Worm (Caenorhabditis elegans) whole organism, L1 larva: ENCODE results near the gene snx-13.
A peak's percentile ranks its signal among the peaks of the same experiment; 100 is the strongest.

Source experiments
- ama-1 ChIP-seq: fragments of 150-350 bp; optimal IDR thresholded peaks from 2 replicates; lab custom pipeline; 2014
- ceh-63 ChIP-seq: fragments of 200-800 bp; sonication (Bioruptor generic); optimal IDR thresholded peaks from 2 replicates; lab custom pipeline; 2018; ENCODE audit warnings: mild to moderate bottlenecking, missing genetic modification characterization, missing compliant biosample characterization
- ceh-82 ChIP-seq, 3 experiments: fragments of 150-350 bp in 1 of 3; sonication (generic microtip) in 2 of 3; optimal IDR thresholded peaks; 2 replicates each; lab custom pipeline; 2014 to 2017; ENCODE audit warnings: missing biosample characterization in 3 of 3, missing genetic modification characterization in 3 of 3
- hpl-2 ChIP-seq: fragments of 150-350 bp; optimal IDR thresholded peaks from 2 replicates; lab custom pipeline; 2014; ENCODE audit warnings: missing biosample characterization, missing genetic modification reagents, missing genetic modification characterization
- irx-1 ChIP-seq: sonication (generic microtip); optimal IDR thresholded peaks from 2 replicates; lab custom pipeline; 2016; ENCODE audit warnings: missing genetic modification characterization, missing compliant biosample characterization
- nhr-19 ChIP-seq: fragments of 200-800 bp; sonication (Bioruptor generic); conservative IDR thresholded peaks from 2 replicates; pipeline ENCODE4 v1.3.6; 2022; ENCODE audit warnings: missing genetic modification characterization, missing compliant biosample characterization
- nhr-85 ChIP-seq: sonication (generic microtip); peaks from one replicate; lab custom pipeline; 2016; ENCODE audit warnings: missing genetic modification characterization, inconsistent platforms, missing compliant biosample characterization
- rnt-1 ChIP-seq: sonication (generic microtip); optimal IDR thresholded peaks from 2 replicates; lab custom pipeline; 2016; ENCODE audit warnings: mild to moderate bottlenecking, missing genetic modification characterization, moderate library complexity, missing compliant biosample characterization

snx-13 gene

DNA sequence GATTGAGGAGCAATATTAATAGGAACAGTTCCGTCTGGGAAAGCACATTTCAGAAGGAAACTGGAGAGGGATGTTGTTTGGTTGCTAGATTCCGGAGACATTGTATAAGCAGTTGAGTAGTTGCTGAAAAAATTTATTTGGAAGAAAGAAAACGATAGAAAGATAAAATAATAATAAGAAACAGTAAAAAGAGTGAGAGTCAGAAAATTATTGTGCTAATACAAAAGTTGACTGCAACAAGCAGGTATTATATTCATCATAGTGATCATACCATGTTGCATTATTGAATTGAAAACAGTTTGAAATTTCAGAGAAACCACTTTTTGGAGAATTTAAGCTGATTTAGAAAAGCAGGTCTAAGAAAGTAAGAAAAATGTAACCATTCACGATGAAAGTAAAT, 47.7 kb downstream of the snx-13 start, which contains the start of gene Y116A8C.19:
Y116A8C.19 (minus strand) TSS at position 101 of the 400 bp plus-strand sequence.
- TF ChIP-seq hpl-2: no peak

DNA sequence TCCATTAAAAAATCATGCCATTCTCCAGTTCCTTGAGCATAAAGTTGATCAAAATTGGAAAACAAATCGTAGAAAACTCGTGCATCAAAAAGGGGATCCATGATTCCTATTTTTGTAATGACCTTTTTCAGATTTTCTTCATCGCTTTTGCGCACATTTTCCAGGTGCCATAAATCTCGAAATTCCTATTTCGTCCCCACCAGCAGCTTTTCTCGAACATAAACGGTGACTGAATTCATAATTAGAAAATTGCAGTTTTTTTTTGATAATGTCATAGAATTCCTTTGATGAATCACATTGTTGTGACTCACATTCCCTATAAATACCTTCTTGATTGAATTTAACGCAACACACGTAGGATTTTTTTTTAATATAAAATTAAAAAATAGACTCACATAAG, 56.7 kb downstream of the snx-13 start, which contains the start of gene nhr-229:
nhr-229 (minus strand) TSS at position 101 of the 400 bp plus-strand sequence.
- TF ChIP-seq ceh-82 (tag; optimal IDR thresholded peaks at IDR 0.05; lab: Kevin White, UChicago) (no peak), irx-1 (tag; lab: Kevin White, UChicago) (no peak), rnt-1 (tag; lab: Kevin White, UChicago) (no peak), nhr-19 (GFP tag; lab: Robert Waterston, UW) (no peak), ama-1 (no peak), ceh-63 (no peak), nhr-85 (tag; lab: Kevin White, UChicago) (peak; percentile 17)
